Worm (Caenorhabditis elegans) whole organism, L1 larva: ENCODE measurements around the gene pgp-4.
A peak's percentile ranks its signal among the peaks of the same experiment; 100 is the strongest.

Experiments
- C04F5.9 ChIP-seq: sonication (generic microtip); optimal IDR thresholded peaks from 2 replicates; lab custom pipeline; 2016; ENCODE audit warnings: missing genetic modification characterization, missing compliant biosample characterization
- Y116A8C.19 ChIP-seq: sonication (generic microtip); optimal IDR thresholded peaks from 2 replicates; lab custom pipeline; 2016; ENCODE audit warnings: missing compliant biosample characterization, missing genetic modification characterization, borderline replicate concordance
- aha-1 ChIP-seq: fragments of 150-350 bp; optimal IDR thresholded peaks from 2 replicates; lab custom pipeline; 2014; ENCODE audit warnings: missing biosample characterization, missing genetic modification characterization
- alr-1 ChIP-seq: fragments of 200-800 bp; sonication (Bioruptor generic); optimal IDR thresholded peaks from 2 replicates; lab custom pipeline; 2018; ENCODE audit warnings: borderline replicate concordance, mild to moderate bottlenecking, missing genetic modification characterization, missing compliant biosample characterization
- ama-1 ChIP-seq: fragments of 150-350 bp; optimal IDR thresholded peaks from 2 replicates; lab custom pipeline; 2014
- blmp-1 ChIP-seq: fragments of 150-350 bp; optimal IDR thresholded peaks from 2 replicates; lab custom pipeline; 2014; ENCODE audit warnings: missing biosample characterization, missing genetic modification characterization
- ceh-63 ChIP-seq: fragments of 200-800 bp; sonication (Bioruptor generic); optimal IDR thresholded peaks from 2 replicates; lab custom pipeline; 2018; ENCODE audit warnings: mild to moderate bottlenecking, missing genetic modification characterization, missing compliant biosample characterization
- ceh-82 ChIP-seq, 3 experiments: fragments of 150-350 bp in 1 of 3; sonication (generic microtip) in 2 of 3; optimal IDR thresholded peaks; 2 replicates each; lab custom pipeline; 2014 to 2017; ENCODE audit warnings: missing biosample characterization in 3 of 3, missing genetic modification characterization in 3 of 3
- ceh-88 ChIP-seq: fragments of 200-800 bp; sonication (Bioruptor generic); IDR thresholded peaks from 2 replicates; pipeline ENCODE4 v1.3.6; 2022; ENCODE audit warnings: missing genetic modification characterization, missing compliant biosample characterization
- ceh-90 ChIP-seq: sonication (generic microtip); optimal IDR thresholded peaks from 2 replicates; lab custom pipeline; 2016; ENCODE audit warnings: missing genetic modification characterization, missing compliant biosample characterization
- ces-1 ChIP-seq: fragments of 150-350 bp; optimal IDR thresholded peaks from 2 replicates; lab custom pipeline; 2014; ENCODE audit warnings: missing biosample characterization, missing genetic modification reagents, missing genetic modification characterization
- dpl-1 ChIP-seq, 3 experiments: fragments of 150-350 bp in 2 of 3; sonication (generic microtip) in 1 of 3; optimal IDR thresholded peaks; 2 replicates each; lab custom pipeline; 2014 to 2017; ENCODE audit warnings: missing biosample characterization in 3 of 3, missing genetic modification characterization in 3 of 3, missing genetic modification reagents in 3 of 3
- efl-1 ChIP-seq, 4 experiments: fragments of 150-350 bp; optimal IDR thresholded peaks in 3 of 4; peaks in 1 of 4; 1 replicate in 1 of 4; 2 replicates in 3 of 4; lab custom pipeline; 2014; ENCODE audit warnings: missing biosample characterization in 2 of 4, missing genetic modification characterization in 2 of 4, missing genetic modification reagents in 2 of 4
- elt-2 ChIP-seq: sonication (generic microtip); optimal IDR thresholded peaks from 2 replicates; lab custom pipeline; 2016; ENCODE audit warnings: missing genetic modification characterization, mild to moderate bottlenecking, inconsistent platforms, missing compliant biosample characterization, missing genetic modification reagents
- elt-3 ChIP-seq, 6 experiments: fragments of 150-350 bp in 1 of 6; sonication (generic microtip); optimal IDR thresholded peaks; 2 replicates each; lab custom pipeline; 2017 to 2018; ENCODE audit warnings: missing biosample characterization in 6 of 6, missing genetic modification characterization in 6 of 6, inconsistent platforms in 1 of 6
- fkh-10 ChIP-seq: sonication (generic microtip); optimal IDR thresholded peaks from 2 replicates; lab custom pipeline; 2017; ENCODE audit warnings: missing biosample characterization, missing genetic modification reagents, missing genetic modification characterization
- fkh-8 ChIP-seq: sonication (generic microtip); optimal IDR thresholded peaks from 2 replicates; lab custom pipeline; 2016; ENCODE audit warnings: mild to moderate bottlenecking, missing genetic modification characterization, missing compliant biosample characterization
- fos-1 ChIP-seq: fragments of 150-350 bp; optimal IDR thresholded peaks from 2 replicates; lab custom pipeline; 2014; ENCODE audit warnings: missing biosample characterization, missing genetic modification characterization
- hlh-4 ChIP-seq: sonication (generic microtip); optimal IDR thresholded peaks from 2 replicates; lab custom pipeline; 2016; ENCODE audit warnings: mild to moderate bottlenecking, missing genetic modification characterization, missing compliant biosample characterization
- hpl-2 ChIP-seq: fragments of 150-350 bp; optimal IDR thresholded peaks from 2 replicates; lab custom pipeline; 2014; ENCODE audit warnings: missing biosample characterization, missing genetic modification reagents, missing genetic modification characterization
- isw-1 ChIP-seq: fragments of 200-800 bp; sonication (Bioruptor generic); IDR thresholded peaks from 2 replicates; pipeline ENCODE4 v1.3.6; 2022; ENCODE audit warnings: missing genetic modification characterization, missing compliant biosample characterization
- jun-1 ChIP-seq: fragments of 150-350 bp; optimal IDR thresholded peaks from 2 replicates; lab custom pipeline; 2014; ENCODE audit warnings: missing biosample characterization, missing genetic modification reagents, missing genetic modification characterization
- lin-14 ChIP-seq: fragments of 200-800 bp; sonication (Bioruptor generic); optimal IDR thresholded peaks from 2 replicates; lab custom pipeline; 2018; ENCODE audit warnings: mild to moderate bottlenecking, missing genetic modification characterization, moderate library complexity, missing compliant biosample characterization
- lin-35 ChIP-seq, 2 experiments: fragments of 150-350 bp; optimal IDR thresholded peaks; 2 replicates each; lab custom pipeline; 2014; ENCODE audit warnings: missing biosample characterization in 2 of 2, missing genetic modification characterization in 2 of 2, missing genetic modification reagents in 2 of 2
- lin-39 ChIP-seq: fragments of 150-350 bp; optimal IDR thresholded peaks from 2 replicates; lab custom pipeline; 2014; ENCODE audit warnings: missing biosample characterization, missing genetic modification reagents, missing genetic modification characterization
- lir-3 ChIP-seq: sonication (generic microtip); optimal IDR thresholded peaks from 2 replicates; lab custom pipeline; 2016; ENCODE audit warnings: mild to moderate bottlenecking, missing genetic modification characterization, moderate library complexity, missing compliant biosample characterization; ENCODE audit not compliant: poor library complexity
- lsy-2 ChIP-seq, 2 experiments: fragments of 150-350 bp; optimal IDR thresholded peaks; 2 replicates each; lab custom pipeline; 2014; ENCODE audit warnings: missing biosample characterization in 2 of 2, missing genetic modification characterization in 2 of 2
- mab-9 ChIP-seq: fragments of 200-800 bp; sonication (Bioruptor generic); IDR thresholded peaks from 2 replicates; pipeline ENCODE4 v1.3.6; 2022; ENCODE audit warnings: missing genetic modification reagents, missing genetic modification characterization, missing compliant biosample characterization
- mdl-1 ChIP-seq, 2 experiments: fragments of 150-350 bp; optimal IDR thresholded peaks; 2 replicates each; lab custom pipeline; 2014 to 2017; ENCODE audit warnings: missing biosample characterization in 2 of 2, missing genetic modification characterization in 2 of 2, inconsistent platforms in 1 of 2
- mef-2 ChIP-seq: fragments of 150-350 bp; optimal IDR thresholded peaks from 2 replicates; lab custom pipeline; 2014; ENCODE audit warnings: missing biosample characterization, missing genetic modification characterization
- nhr-12 ChIP-seq: sonication (generic microtip); optimal IDR thresholded peaks from 2 replicates; lab custom pipeline; 2017; ENCODE audit warnings: missing biosample characterization, missing genetic modification characterization
- nhr-20 ChIP-seq: sonication (generic microtip); optimal IDR thresholded peaks from 2 replicates; lab custom pipeline; 2016; ENCODE audit warnings: mild to moderate bottlenecking, missing genetic modification characterization, missing compliant biosample characterization
- nhr-237 ChIP-seq: fragments of 150-350 bp; optimal IDR thresholded peaks from 2 replicates; lab custom pipeline; 2014; ENCODE audit warnings: missing biosample characterization, missing genetic modification characterization
- nhr-76 ChIP-seq: sonication (generic microtip); optimal IDR thresholded peaks from 2 replicates; lab custom pipeline; 2017; ENCODE audit warnings: missing biosample characterization, missing genetic modification characterization
- nhr-85 ChIP-seq: sonication (generic microtip); peaks from one replicate; lab custom pipeline; 2016; ENCODE audit warnings: missing genetic modification characterization, inconsistent platforms, missing compliant biosample characterization
- nhr-90 ChIP-seq: sonication (generic microtip); optimal IDR thresholded peaks from 2 replicates; lab custom pipeline; 2016; ENCODE audit warnings: mild to moderate bottlenecking, missing genetic modification characterization, missing compliant biosample characterization; ENCODE audit not compliant: poor library complexity
- pag-3 ChIP-seq: sonication (generic microtip); optimal IDR thresholded peaks from 2 replicates; lab custom pipeline; 2017; ENCODE audit warnings: missing genetic modification characterization, mild to moderate bottlenecking, missing compliant biosample characterization, antibody characterized with exemption, borderline replicate concordance; ENCODE audit not compliant: insufficient read depth
- pqm-1 ChIP-seq: sonication (generic microtip); optimal IDR thresholded peaks from 3 replicates; lab custom pipeline; 2017; ENCODE audit warnings: missing biosample characterization, missing genetic modification characterization
- skn-1 ChIP-seq: fragments of 150-350 bp; optimal IDR thresholded peaks from 2 replicates; lab custom pipeline; 2014; ENCODE audit warnings: missing biosample characterization, missing genetic modification characterization
- sox-4 ChIP-seq: sonication (generic microtip); optimal IDR thresholded peaks from 2 replicates; lab custom pipeline; 2016; ENCODE audit warnings: missing genetic modification characterization, missing compliant biosample characterization
- sptf-1 ChIP-seq: fragments of 150-350 bp; optimal IDR thresholded peaks from 2 replicates; lab custom pipeline; 2014; ENCODE audit warnings: missing biosample characterization, missing genetic modification characterization
- unc-130 ChIP-seq: fragments of 150-350 bp; optimal IDR thresholded peaks from 2 replicates; lab custom pipeline; 2017; ENCODE audit warnings: missing biosample characterization, missing genetic modification characterization, inconsistent platforms
- unc-30 ChIP-seq: sonication (generic microtip); optimal IDR thresholded peaks from 2 replicates; lab custom pipeline; 2017; ENCODE audit warnings: missing biosample characterization, missing genetic modification characterization
- unc-62 ChIP-seq: fragments of 150-350 bp; optimal IDR thresholded peaks from 2 replicates; lab custom pipeline; 2014; ENCODE audit warnings: missing biosample characterization, missing genetic modification reagents, missing genetic modification characterization
- ztf-11 ChIP-seq, 2 experiments: sonication (generic microtip); optimal IDR thresholded peaks; 2 replicates each; lab custom pipeline; 2016 to 2017; ENCODE audit warnings: missing genetic modification characterization in 2 of 2, missing biosample characterization in 1 of 2, missing compliant biosample characterization in 1 of 2

Gene pgp-4

DNA sequence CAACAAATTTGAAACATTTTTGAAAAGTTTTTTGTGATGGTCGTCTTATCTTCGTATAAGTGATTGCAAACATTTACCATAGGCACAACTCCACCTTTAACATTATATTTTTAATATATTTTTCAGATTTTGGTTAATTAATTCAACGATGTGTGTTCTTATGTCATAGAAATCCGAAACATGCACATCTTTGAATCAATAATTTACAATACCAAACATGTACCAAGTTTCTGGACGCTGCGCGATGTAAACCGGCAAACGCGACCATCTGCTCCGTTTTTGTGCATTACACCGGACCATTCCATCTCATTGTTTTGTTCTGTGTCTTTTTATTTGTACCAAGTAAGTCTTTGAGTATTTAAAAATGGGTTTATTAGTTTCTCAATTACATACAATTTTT is at the start of gene pgp-4:
Gene pgp-4, plus strand, starts transcription at position 301 of the 400 bp plus-strand sequence.
- TF ChIP-seq ceh-90 (tag; lab: Kevin White, UChicago) (no peak), ceh-63 (no peak), mdl-1 (tag; optimal IDR thresholded peaks at IDR 0.05; lab: Kevin White, UChicago) (no peak), lin-14 (GFP tag; lab: Kevin White, UChicago) (no peak)

DNA sequence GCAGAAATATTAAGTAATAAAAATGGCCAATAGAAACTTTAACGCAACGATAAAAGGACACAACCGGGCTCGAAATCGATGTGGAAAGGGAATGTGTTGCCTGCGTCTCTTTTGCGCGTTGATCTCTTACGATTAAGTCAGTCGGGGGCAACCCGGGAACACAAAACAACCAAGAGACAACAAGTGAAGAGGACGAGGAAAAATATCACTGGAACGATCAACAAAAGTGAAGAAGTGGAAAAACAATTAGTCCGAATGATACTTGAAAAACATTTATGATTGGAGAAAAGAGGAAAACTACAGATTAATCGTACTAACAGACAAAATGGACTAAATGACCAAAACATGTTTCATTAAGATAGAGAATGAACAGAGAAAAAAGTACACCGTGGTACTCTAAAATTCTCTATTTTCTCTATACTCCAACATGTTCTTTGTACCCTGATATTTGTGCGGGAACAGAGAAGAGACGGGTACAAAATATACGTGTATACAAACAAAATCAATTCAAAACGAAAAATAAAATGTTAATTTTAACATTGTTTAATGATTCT is 47.3 kb upstream of the pgp-4 start, which contains the start of gene F08G12.5:
Gene F08G12.5, minus strand, starts transcription at position 1 of the 554 bp plus-strand sequence.
- TF ChIP-seq lin-35 (GFP tag; optimal IDR thresholded peaks at IDR 0.05; lab: Kevin White, UChicago) (no peak), aha-1 (tag; lab: Kevin White, UChicago) (no peak), C04F5.9 (tag; lab: Kevin White, UChicago) (no peak), nhr-76 (tag; lab: Kevin White, UChicago) (no peak), Y116A8C.19 (tag; lab: Kevin White, UChicago) (no peak), nhr-20 (tag; lab: Kevin White, UChicago) (peak; percentile 35), pag-3 (tag; lab: Kevin White, UChicago) (no peak), hlh-4 (tag; lab: Kevin White, UChicago) (no peak), fkh-10 (no peak), skn-1 (tag; lab: Kevin White, UChicago) (no peak), nhr-85 (peak; percentile 74), ztf-11 (tag; optimal IDR thresholded peaks at IDR 0.05; lab: Kevin White, UChicago) (no peak), isw-1 (no peak), nhr-12 (tag; lab: Kevin White, UChicago) (no peak), fos-1 (tag; lab: Kevin White, UChicago) (no peak), mab-9 (GFP tag; lab: Robert Waterston, UW) (no peak), unc-30 (no peak), ceh-88 (GFP tag; lab: Robert Waterston, UW) (no peak), lin-39 (tag; lab: Kevin White, UChicago) (no peak), jun-1 (tag; lab: Kevin White, UChicago) (no peak), hpl-2 (GFP tag; lab: Kevin White, UChicago) (no peak), dpl-1 (GFP tag; optimal IDR thresholded peaks at IDR 0.05; lab: Kevin White, UChicago) (no peak), alr-1 (tag; lab: Kevin White, UChicago) (no peak), ces-1 (GFP tag; lab: Kevin White, UChicago) (no peak), unc-130 (tag; lab: Kevin White, UChicago) (no peak), nhr-90 (tag; lab: Kevin White, UChicago) (no peak), lin-14 (GFP tag; lab: Kevin White, UChicago) (peak; percentile 34), fkh-8 (no peak), ama-1 (lab: Kevin White, UChicago) (no peak), blmp-1 (peak; percentile 43), ceh-82 (tag; optimal IDR thresholded peaks at IDR 0.05; lab: Kevin White, UChicago) (no peak), elt-3 (tag; optimal IDR thresholded peaks at IDR 0.05; lab: Kevin White, UChicago) (peak in 1 of 6 experiments; percentile 29), efl-1 (optimal IDR thresholded peaks at IDR 0.05; lab: Kevin White, UChicago) (no peak), efl-1 (GFP tag; optimal IDR thresholded peaks at IDR 0.05 in 1 of 2; lab: Kevin White, UChicago) (peak in 1 of 2 experiments; percentile 63), unc-62 (GFP tag; lab: Kevin White, UChicago) (no peak), nhr-237 (tag; lab: Kevin White, UChicago) (no peak), lir-3 (no peak), sox-4 (no peak), pqm-1 (tag; lab: Kevin White, UChicago) (no peak), lsy-2 (tag; optimal IDR thresholded peaks at IDR 0.05; lab: Kevin White, UChicago) (no peak), ceh-63 (no peak), sptf-1 (no peak), mef-2 (no peak), elt-2 (tag; lab: Kevin White, UChicago) (no peak)
